Worm (Caenorhabditis elegans) whole organism, young adult: Measurements from ENCODE around the gene T09F5.20.

Experiments used
- B0019.2 ChIP-seq: fragments of 200-800 bp; sonication (Bioruptor generic); conservative IDR thresholded peaks from 2 replicates; pipeline ENCODE4 v1.3.6; 2022; ENCODE audit warnings: missing genetic modification reagents, missing genetic modification characterization, missing compliant biosample characterization
- B0035.1 ChIP-seq: sonication (generic microtip); optimal IDR thresholded peaks from 2 replicates; lab custom pipeline; 2016; ENCODE audit warnings: missing genetic modification characterization, mild to moderate bottlenecking, missing compliant biosample characterization, missing genotype, missing genetic modification reagents
- B0336.3 ChIP-seq: fragments of 200-800 bp; sonication (Bioruptor generic); IDR thresholded peaks from 2 replicates; pipeline ENCODE4 v1.3.6; 2022; ENCODE audit warnings: missing genetic modification characterization, missing compliant biosample characterization
- C06A6.2 ChIP-seq: fragments of 200-800 bp; sonication (Bioruptor generic); conservative IDR thresholded peaks from 2 replicates; pipeline ENCODE4 v1.3.6; 2022; ENCODE audit warnings: missing genetic modification characterization, missing compliant biosample characterization
- C17E4.6 ChIP-seq: fragments of 200-800 bp; sonication (Bioruptor generic); IDR thresholded peaks from 2 replicates; pipeline ENCODE4 v1.3.6; 2022; ENCODE audit warnings: missing genetic modification reagents, missing genetic modification characterization, missing compliant biosample characterization
- D2030.7 ChIP-seq: fragments of 200-800 bp; sonication (Bioruptor generic); IDR thresholded peaks from 2 replicates; pipeline ENCODE4 v1.3.6; 2022; ENCODE audit warnings: missing genetic modification reagents, missing genetic modification characterization, missing compliant biosample characterization
- F10E7.11 ChIP-seq: sonication (generic microtip); optimal IDR thresholded peaks from 2 replicates; lab custom pipeline; 2017; ENCODE audit warnings: mild to moderate bottlenecking, missing genetic modification characterization, moderate library complexity, missing compliant biosample characterization
- F37B4.10 ChIP-seq: fragments of 200-800 bp; sonication (Bioruptor generic); IDR thresholded peaks from 2 replicates; pipeline ENCODE4 v1.3.6; 2022; ENCODE audit warnings: missing genetic modification characterization, missing compliant biosample characterization
- F57C9.4 ChIP-seq: sonication (generic microtip); optimal IDR thresholded peaks from 2 replicates; lab custom pipeline; 2017; ENCODE audit warnings: mild to moderate bottlenecking, missing genetic modification characterization, missing compliant biosample characterization
- K12H6.12 ChIP-seq: fragments of 200-800 bp; sonication (Bioruptor generic); optimal IDR thresholded peaks from 2 replicates; lab custom pipeline; 2018; ENCODE audit warnings: mild to moderate bottlenecking, missing genetic modification characterization, missing compliant biosample characterization
- Y79H2A.3 ChIP-seq: fragments of 200-800 bp; sonication (Bioruptor generic); conservative IDR thresholded peaks from 2 replicates; pipeline ENCODE4 v1.3.6; 2022; ENCODE audit warnings: missing genetic modification reagents, missing genetic modification characterization, missing compliant biosample characterization
- Y95B8A.8 ChIP-seq: fragments of 200-800 bp; sonication (Bioruptor generic); IDR thresholded peaks from 2 replicates; pipeline ENCODE4 v1.3.6; 2022; ENCODE audit warnings: missing genetic modification reagents, missing genetic modification characterization, missing compliant biosample characterization
- ZK185.1 ChIP-seq: sonication (generic microtip); optimal IDR thresholded peaks from 2 replicates; lab custom pipeline; 2016; ENCODE audit warnings: mild to moderate bottlenecking, missing genetic modification characterization, missing compliant biosample characterization; ENCODE audit not compliant: poor library complexity, severe bottlenecking
- ama-1 ChIP-seq, 3 experiments: fragments of 150-350 bp in 1 of 3; sonication (generic microtip) in 2 of 3; optimal IDR thresholded peaks; 2 replicates each; lab custom pipeline; 2014 to 2018; ENCODE audit warnings: missing biosample characterization in 2 of 3, missing genetic modification characterization in 2 of 3, missing genetic modification reagents in 2 of 3
- aptf-2 ChIP-seq: fragments of 200-800 bp; sonication (Bioruptor generic); conservative IDR thresholded peaks from 2 replicates; pipeline ENCODE4 v1.3.6; 2022; ENCODE audit warnings: missing genetic modification reagents, missing genetic modification characterization, missing compliant biosample characterization
- athp-1 ChIP-seq: sonication (generic microtip); optimal IDR thresholded peaks from 2 replicates; lab custom pipeline; 2017; ENCODE audit warnings: mild to moderate bottlenecking, missing genetic modification characterization, missing compliant biosample characterization
- ccch-3 ChIP-seq: fragments of 200-800 bp; sonication (Bioruptor generic); optimal IDR thresholded peaks from 2 replicates; lab custom pipeline; 2018; ENCODE audit warnings: mild to moderate bottlenecking, missing genetic modification characterization, missing compliant biosample characterization
- ceh-100 ChIP-seq: fragments of 200-800 bp; sonication (Bioruptor generic); IDR thresholded peaks from 2 replicates; pipeline ENCODE4 v1.3.6; 2022; ENCODE audit warnings: missing genetic modification reagents, missing genetic modification characterization, missing compliant biosample characterization
- ceh-58 ChIP-seq: fragments of 200-800 bp; sonication (Bioruptor generic); IDR thresholded peaks from 2 replicates; pipeline ENCODE4 v1.3.6; 2022; ENCODE audit warnings: missing genetic modification characterization, missing compliant biosample characterization
- dpl-1 ChIP-seq: fragments of 150-350 bp; optimal IDR thresholded peaks from 2 replicates; lab custom pipeline; 2014; ENCODE audit warnings: missing biosample characterization, missing genetic modification reagents, missing genetic modification characterization
- egl-18 ChIP-seq: fragments of 200-800 bp; sonication (Bioruptor generic); IDR thresholded peaks from 2 replicates; pipeline ENCODE4 v1.3.6; 2022; ENCODE audit warnings: missing genetic modification reagents, missing genetic modification characterization, missing compliant biosample characterization
- egl-44 ChIP-seq: fragments of 200-800 bp; sonication (Bioruptor generic); IDR thresholded peaks from 2 replicates; pipeline ENCODE4 v1.3.6; 2022; ENCODE audit warnings: missing genetic modification reagents, missing genetic modification characterization, missing compliant biosample characterization
- fkh-3 ChIP-seq: sonication (generic microtip); optimal IDR thresholded peaks from 2 replicates; lab custom pipeline; 2016; ENCODE audit warnings: mild to moderate bottlenecking, missing genetic modification characterization, missing compliant biosample characterization
- him-1 ChIP-seq: sonication (generic microtip); optimal IDR thresholded peaks from 2 replicates; lab custom pipeline; 2016; ENCODE audit warnings: missing genotype, missing genetic modification reagents, missing genetic modification characterization, missing compliant biosample characterization
- let-607 ChIP-seq, 2 experiments: fragments of 200-800 bp in 1 of 2; sonication (Bioruptor generic) in 1 of 2; sonication (generic microtip) in 1 of 2; optimal IDR thresholded peaks; 2 replicates each; lab custom pipeline; 2016 to 2018; ENCODE audit warnings: mild to moderate bottlenecking in 2 of 2, missing compliant biosample characterization in 2 of 2, missing genetic modification characterization in 2 of 2, moderate library complexity in 2 of 2, missing genotype in 1 of 2
- lin-35 ChIP-seq, 3 experiments: fragments of 150-350 bp in 2 of 3; sonication (generic microtip) in 1 of 3; optimal IDR thresholded peaks; 2 replicates each; lab custom pipeline; 2014 to 2018; ENCODE audit warnings: missing biosample characterization in 3 of 3, missing genetic modification characterization in 3 of 3, missing genetic modification reagents in 3 of 3
- lin-40 ChIP-seq: sonication (generic microtip); optimal IDR thresholded peaks from 2 replicates; lab custom pipeline; 2016; ENCODE audit warnings: missing genetic modification characterization, mild to moderate bottlenecking, missing compliant biosample characterization, missing genotype, missing genetic modification reagents
- lin-54 ChIP-seq: fragments of 200-800 bp; sonication (Bioruptor generic); optimal IDR thresholded peaks from 2 replicates; lab custom pipeline; 2018; ENCODE audit warnings: mild to moderate bottlenecking, missing genetic modification characterization, missing compliant biosample characterization
- madf-10 ChIP-seq: sonication (generic microtip); optimal IDR thresholded peaks from 2 replicates; lab custom pipeline; 2016; ENCODE audit warnings: mild to moderate bottlenecking, missing genetic modification characterization, missing compliant biosample characterization
- madf-8 ChIP-seq: fragments of 200-800 bp; sonication (Bioruptor generic); conservative IDR thresholded peaks from 2 replicates; pipeline ENCODE4 v1.3.6; 2022; ENCODE audit warnings: missing genetic modification reagents, missing genetic modification characterization, missing compliant biosample characterization
- mcd-1 ChIP-seq: fragments of 200-800 bp; sonication (Bioruptor generic); IDR thresholded peaks from 2 replicates; pipeline ENCODE4 v1.3.6; 2022; ENCODE audit warnings: missing genetic modification reagents, missing genetic modification characterization, missing compliant biosample characterization
- mes-4 ChIP-seq: sonication (generic microtip); optimal IDR thresholded peaks from 2 replicates; lab custom pipeline; 2016; ENCODE audit warnings: missing genotype, missing genetic modification characterization, missing compliant biosample characterization
- nfya-1 ChIP-seq: sonication (generic microtip); optimal IDR thresholded peaks from 2 replicates; lab custom pipeline; 2017; ENCODE audit warnings: antibody characterized with exemption, missing compliant biosample characterization, missing genetic modification characterization, borderline replicate concordance; ENCODE audit not compliant: insufficient read depth
- nhr-120 ChIP-seq: fragments of 200-800 bp; sonication (Bioruptor generic); IDR thresholded peaks from 2 replicates; pipeline ENCODE4 v1.3.6; 2022; ENCODE audit warnings: missing genetic modification characterization, missing compliant biosample characterization
- nhr-27 ChIP-seq: fragments of 200-800 bp; sonication (Bioruptor generic); optimal IDR thresholded peaks from 2 replicates; lab custom pipeline; 2018; ENCODE audit warnings: mild to moderate bottlenecking, missing genetic modification characterization, moderate library complexity, missing compliant biosample characterization
- pbrm-1 ChIP-seq: fragments of 200-800 bp; sonication (Bioruptor generic); IDR thresholded peaks from 2 replicates; pipeline ENCODE4 v1.3.6; 2022; ENCODE audit warnings: missing genetic modification reagents, missing genetic modification characterization, missing compliant biosample characterization
- rcor-1 ChIP-seq: fragments of 200-800 bp; sonication (Bioruptor generic); IDR thresholded peaks from 2 replicates; pipeline ENCODE4 v1.3.6; 2022; ENCODE audit warnings: missing genetic modification reagents, missing genetic modification characterization, missing compliant biosample characterization
- sea-2 ChIP-seq: fragments of 200-800 bp; sonication (Bioruptor generic); IDR thresholded peaks from 2 replicates; pipeline ENCODE4 v1.3.6; 2022; ENCODE audit warnings: missing genetic modification characterization, missing compliant biosample characterization
- snpc-1.3 ChIP-seq: sonication (generic microtip); optimal IDR thresholded peaks from 2 replicates; lab custom pipeline; 2017; ENCODE audit warnings: missing genetic modification characterization, mild to moderate bottlenecking, missing compliant biosample characterization, antibody characterized with exemption, moderate library complexity, missing genotype, missing genetic modification reagents; ENCODE audit not compliant: insufficient read depth
- somi-1 ChIP-seq: fragments of 200-800 bp; sonication (Bioruptor generic); optimal IDR thresholded peaks from 2 replicates; lab custom pipeline; 2018; ENCODE audit warnings: mild to moderate bottlenecking, missing genetic modification characterization, missing compliant biosample characterization
- sptf-2 ChIP-seq: fragments of 200-800 bp; sonication (Bioruptor generic); optimal IDR thresholded peaks from 2 replicates; lab custom pipeline; 2018; ENCODE audit warnings: mild to moderate bottlenecking, missing genetic modification characterization, missing compliant biosample characterization
- tlf-1 ChIP-seq: fragments of 200-800 bp; sonication (Bioruptor generic); optimal IDR thresholded peaks from 2 replicates; lab custom pipeline; 2018; ENCODE audit warnings: mild to moderate bottlenecking, missing genetic modification characterization, missing compliant biosample characterization
- zfh-2 ChIP-seq: fragments of 200-800 bp; sonication (Bioruptor generic); conservative IDR thresholded peaks from 2 replicates; pipeline ENCODE4 v1.3.6; 2022; ENCODE audit warnings: missing genetic modification reagents, missing genetic modification characterization, missing compliant biosample characterization
- ztf-22 ChIP-seq: fragments of 200-800 bp; sonication (Bioruptor generic); optimal IDR thresholded peaks from 2 replicates; lab custom pipeline; 2018; ENCODE audit warnings: mild to moderate bottlenecking, missing genetic modification characterization, moderate library complexity, missing compliant biosample characterization
- ztf-6 ChIP-seq: fragments of 200-800 bp; sonication (Bioruptor generic); IDR thresholded peaks from 2 replicates; pipeline ENCODE4 v1.3.6; 2022; ENCODE audit warnings: missing genetic modification reagents, missing genetic modification characterization, missing compliant biosample characterization

The T09F5.20 gene

ce11 chrV:15189567-15189966, 41.9 kb upstream of the T09F5.20 start, which contains the start of gene cyn-3 (continued):
- TF ChIP-seq zfh-2: no peak
- no peak for TF ChIP-seq Y95B8A.8
- peak; percentile 89 for TF ChIP-seq dpl-1 (GFP tag; lab: Kevin White, UChicago)
- TF ChIP-seq nhr-120: no peak
- TF ChIP-seq sea-2 (GFP tag; lab: Robert Waterston, UW): no peak
- no peak for TF ChIP-seq fkh-3 (tag; lab: Kevin White, UChicago)
- TF ChIP-seq tlf-1 (GFP tag; lab: Kevin White, UChicago): peak; percentile 46
- TF ChIP-seq ama-1 (optimal IDR thresholded peaks at IDR 0.05; lab: Kevin White, UChicago): no peak
- TF ChIP-seq ama-1 (GFP tag; optimal IDR thresholded peaks at IDR 0.05; lab: Kevin White, UChicago): no peak
- peak; percentile 74 for TF ChIP-seq ZK185.1
- TF ChIP-seq rcor-1 (GFP tag; lab: Robert Waterston, UW): peak; percentile 65; the same call in 1 of the 2 replicates
- TF ChIP-seq madf-8 (GFP tag; lab: Robert Waterston, UW): peak; percentile 54
- TF ChIP-seq D2030.7 (GFP tag; lab: Robert Waterston, UW): peak; percentile 49; the same call in 1 of the 2 replicates
- TF ChIP-seq C06A6.2 (GFP tag; lab: Robert Waterston, UW): no peak; the same call in 1 of the 2 replicates
- peak; percentile 72 for TF ChIP-seq snpc-1.3 (tag; lab: Kevin White, UChicago)
- TF ChIP-seq sptf-2 (GFP tag; lab: Kevin White, UChicago): no peak
- peak; percentile 64 to 96 (median 65) for TF ChIP-seq lin-35 (GFP tag; optimal IDR thresholded peaks at IDR 0.05; lab: Kevin White, UChicago)
- TF ChIP-seq ceh-100 (GFP tag; lab: Robert Waterston, UW): peak; percentile 71
- TF ChIP-seq C17E4.6 (GFP tag; lab: Robert Waterston, UW): no peak
- TF ChIP-seq somi-1 (GFP tag; lab: Kevin White, UChicago): no peak
- TF ChIP-seq F37B4.10 (GFP tag; lab: Robert Waterston, UW): no peak
- TF ChIP-seq lin-40 (tag; lab: Kevin White, UChicago): peak; percentile 76
- peak; percentile 41; the same call in 1 of the 2 replicates for TF ChIP-seq pbrm-1 (GFP tag; lab: Robert Waterston, UW)
- no peak for TF ChIP-seq mes-4 (tag; lab: Kevin White, UChicago)
- 0 out of 2 replicates have a peak, but pooled peaks have one; percentile 16 for TF ChIP-seq B0336.3 (GFP tag; lab: Robert Waterston, UW)
- no peak for TF ChIP-seq him-1 (tag; lab: Kevin White, UChicago)
- TF ChIP-seq B0019.2 (GFP tag; lab: Robert Waterston, UW): no peak
- no peak for TF ChIP-seq egl-18 (GFP tag; lab: Robert Waterston, UW)
- no peak for TF ChIP-seq madf-10
- TF ChIP-seq ztf-22 (GFP tag; lab: Kevin White, UChicago): no peak
- peak; percentile 98 for TF ChIP-seq mcd-1 (GFP tag; lab: Robert Waterston, UW)
- no peak for TF ChIP-seq athp-1 (tag; lab: Kevin White, UChicago)
- no peak for TF ChIP-seq F57C9.4 (tag; lab: Kevin White, UChicago)
- no peak; the same call in 1 of the 2 replicates for TF ChIP-seq ztf-6 (GFP tag; lab: Robert Waterston, UW)
- TF ChIP-seq F10E7.11: no peak
- TF ChIP-seq Y79H2A.3 (GFP tag; lab: Robert Waterston, UW): no peak

ce11 chrV:15187083-15188057, 39.7 kb upstream of the T09F5.20 start, which contains the start of the genes cyn-7 and bath-36:
cyn-7 (minus strand) TSS chrV:15187378.
bath-36 (plus strand) TSS chrV:15187888.
- TF ChIP-seq lin-54 (peak; percentile 83), ceh-58 (GFP tag; lab: Robert Waterston, UW) (no peak), let-607 (tag; optimal IDR thresholded peaks at IDR 0.05; lab: Kevin White, UChicago) (peak in 1 of 2 experiments; percentile 63), nhr-27 (no peak), B0035.1 (no peak), nfya-1 (tag; lab: Kevin White, UChicago) (no peak), ccch-3 (no peak), egl-44 (no peak), sea-2 (GFP tag; lab: Robert Waterston, UW) (no peak), mcd-1 (GFP tag; lab: Robert Waterston, UW) (peak; percentile 91), K12H6.12 (tag; lab: Kevin White, UChicago) (peak; percentile 1), aptf-2 (GFP tag; lab: Robert Waterston, UW) (no peak), nhr-120 (no peak)
